Fruit fly (Drosophila melanogaster) whole organism, embryonic: ENCODE results near the gene qtc.
A peak's percentile ranks its signal among the peaks of the same experiment; 100 is the strongest.

Experiments used
- Adf1 ChIP-seq: fragments of 200-800 bp; sonication (Bioruptor generic); IDR thresholded peaks from 2 replicates; pipeline ENCODE4 v1.3.6; 2022; ENCODE audit warnings: missing biosample characterization, missing genetic modification characterization
- CG10366 ChIP-seq: fragments of 200-800 bp; sonication (Bioruptor generic); IDR thresholded peaks from 2 replicates; pipeline ENCODE4 v1.3.6; 2022; ENCODE audit warnings: missing biosample characterization, missing genetic modification characterization
- CG11696 ChIP-seq: fragments of 200-800 bp; sonication (Bioruptor generic); IDR thresholded peaks from 2 replicates; pipeline ENCODE4 v1.3.6; 2022; ENCODE audit warnings: missing biosample characterization, missing genetic modification characterization
- CG12769 ChIP-seq: fragments of 200-800 bp; sonication (Bioruptor generic); optimal IDR thresholded peaks from 2 replicates; lab custom pipeline; 2019; ENCODE audit warnings: missing biosample characterization, mild to moderate bottlenecking, missing genetic modification characterization, moderate library complexity
- CG14050 ChIP-seq: fragments of 200-800 bp; sonication (Bioruptor generic); IDR thresholded peaks from 3 replicates; pipeline ENCODE4 v1.3.6; 2022; ENCODE audit warnings: missing biosample characterization, missing genetic modification characterization
- CG1602 ChIP-seq: fragments of 200-800 bp; sonication (Bioruptor generic); optimal IDR thresholded peaks from 3 replicates; lab custom pipeline; 2016; ENCODE audit warnings: missing biosample characterization, missing genetic modification characterization
- CG17186 ChIP-seq: fragments of 200-800 bp; sonication (Bioruptor generic); optimal IDR thresholded peaks from 3 replicates; lab custom pipeline; 2017; ENCODE audit warnings: missing biosample characterization, missing genetic modification reagents, missing genetic modification characterization
- CG17568 ChIP-seq: fragments of 200-800 bp; sonication (Bioruptor generic); optimal IDR thresholded peaks from 2 replicates; lab custom pipeline; 2018; ENCODE audit warnings: missing biosample characterization, mild to moderate bottlenecking, missing genetic modification characterization, moderate library complexity
- CG17912 ChIP-seq: fragments of 200-800 bp; sonication (Bioruptor generic); optimal IDR thresholded peaks from 2 replicates; lab custom pipeline; 2018; ENCODE audit warnings: missing biosample characterization, mild to moderate bottlenecking, missing genetic modification characterization
- CG2875 ChIP-seq: fragments of 200-800 bp; sonication (Bioruptor generic); optimal IDR thresholded peaks from 2 replicates; lab custom pipeline; 2017; ENCODE audit warnings: missing biosample characterization, mild to moderate bottlenecking, missing genetic modification characterization, missing genetic modification reagents
- CG3407 ChIP-seq: fragments of 200-800 bp; sonication (Bioruptor generic); optimal IDR thresholded peaks from 2 replicates; lab custom pipeline; 2018; ENCODE audit warnings: missing biosample characterization, mild to moderate bottlenecking, missing genetic modification characterization
- CG4328 ChIP-seq: fragments of 200-800 bp; sonication (Bioruptor generic); optimal IDR thresholded peaks from 3 replicates; lab custom pipeline; 2017; ENCODE audit warnings: missing biosample characterization, missing genetic modification reagents, missing genetic modification characterization
- CG4730 ChIP-seq: fragments of 200-800 bp; sonication (Bioruptor generic); IDR thresholded peaks from 2 replicates; pipeline ENCODE4 v1.3.6; 2022; ENCODE audit warnings: missing biosample characterization, missing genetic modification characterization
- CG4820 ChIP-seq: fragments of 200-800 bp; sonication (Bioruptor generic); optimal IDR thresholded peaks from 3 replicates; lab custom pipeline; 2016; ENCODE audit warnings: missing biosample characterization, missing genetic modification characterization
- CG6175 ChIP-seq: fragments of 200-800 bp; sonication (Bioruptor generic); IDR thresholded peaks from 3 replicates; pipeline ENCODE4 v1.3.6; 2022; ENCODE audit warnings: missing biosample characterization, missing genetic modification characterization
- CG7963 ChIP-seq: fragments of 200-800 bp; sonication (Bioruptor generic); IDR thresholded peaks from 3 replicates; pipeline ENCODE4 v1.3.6; 2022; ENCODE audit warnings: missing biosample characterization, missing genetic modification characterization; ENCODE audit not compliant: partially characterized antibody
- CG9437 ChIP-seq: fragments of 200-800 bp; sonication (Bioruptor generic); optimal IDR thresholded peaks from 2 replicates; lab custom pipeline; 2018; ENCODE audit warnings: missing biosample characterization, mild to moderate bottlenecking, missing genetic modification characterization
- CoRest ChIP-seq: fragments of 200-800 bp; sonication (Bioruptor generic); optimal IDR thresholded peaks from 3 replicates; lab custom pipeline; 2018; ENCODE audit warnings: missing biosample characterization, mild to moderate bottlenecking, missing genetic modification characterization, moderate library complexity
- Dp ChIP-seq: fragments of 200-800 bp; sonication (Bioruptor generic); optimal IDR thresholded peaks from 2 replicates; lab custom pipeline; 2018; ENCODE audit warnings: missing biosample characterization, mild to moderate bottlenecking, missing genetic modification characterization, moderate library complexity
- H2.0 ChIP-seq: fragments of 200-800 bp; sonication (Bioruptor generic); IDR thresholded peaks from 2 replicates; pipeline ENCODE4 v1.3.6; 2022; ENCODE audit warnings: missing biosample characterization, missing genetic modification characterization
- HLH54F ChIP-seq: fragments of 200-800 bp; sonication (Bioruptor generic); optimal IDR thresholded peaks from 3 replicates; lab custom pipeline; 2016; ENCODE audit warnings: missing biosample characterization, missing genetic modification characterization
- MESR4 ChIP-seq: fragments of 200-800 bp; sonication (Bioruptor generic); optimal IDR thresholded peaks from 2 replicates; lab custom pipeline; 2018; ENCODE audit warnings: missing biosample characterization, mild to moderate bottlenecking, missing genetic modification characterization, moderate library complexity
- Meics ChIP-seq: fragments of 200-800 bp; sonication (Bioruptor generic); optimal IDR thresholded peaks from 2 replicates; lab custom pipeline; 2017; ENCODE audit warnings: missing biosample characterization, mild to moderate bottlenecking, missing genetic modification characterization
- Neu2 ChIP-seq: fragments of 200-800 bp; sonication (Bioruptor generic); optimal IDR thresholded peaks from 3 replicates; lab custom pipeline; 2016; ENCODE audit warnings: missing biosample characterization, missing genetic modification characterization, borderline replicate concordance
- Ravus ChIP-seq: fragments of 200-800 bp; sonication (Bioruptor generic); IDR thresholded peaks from 2 replicates; pipeline ENCODE4 v1.3.6; 2022; ENCODE audit warnings: missing biosample characterization, missing genetic modification characterization
- Rfx ChIP-seq: fragments of 200-800 bp; sonication (Bioruptor generic); IDR thresholded peaks from 2 replicates; pipeline ENCODE4 v1.3.6; 2022; ENCODE audit warnings: missing biosample characterization, missing genetic modification characterization
- Sox100B ChIP-seq: fragments of 200-800 bp; sonication (Bioruptor generic); optimal IDR thresholded peaks from 3 replicates; lab custom pipeline; 2018; ENCODE audit warnings: missing biosample characterization, mild to moderate bottlenecking, missing genetic modification characterization
- Stat92E ChIP-seq, 3 experiments: fragments of >200 bp in 2 of 3; fragments of 200-800 bp in 1 of 3; sonication (Bioruptor generic) in 1 of 3; optimal IDR thresholded peaks; 2 replicates each; lab custom pipeline; 2017 to 2019; ENCODE audit warnings: missing biosample characterization in 3 of 3, missing genetic modification characterization in 3 of 3, mild to moderate bottlenecking in 1 of 3, moderate library complexity in 1 of 3
- ato ChIP-seq: fragments of 200-800 bp; sonication (Bioruptor generic); IDR thresholded peaks from 2 replicates; pipeline ENCODE4 v1.3.6; 2022; ENCODE audit warnings: missing biosample characterization, missing genetic modification characterization; ENCODE audit not compliant: partially characterized antibody
- caup ChIP-seq: fragments of 200-800 bp; sonication (Bioruptor generic); optimal IDR thresholded peaks from 3 replicates; lab custom pipeline; 2017; ENCODE audit warnings: missing biosample characterization, mild to moderate bottlenecking, missing genetic modification characterization, moderate library complexity; ENCODE audit not compliant: severe bottlenecking
- dpn ChIP-seq, 2 experiments: fragments of 200-800 bp; sonication (Bioruptor generic); optimal IDR thresholded peaks; 3 replicates each; lab custom pipeline; 2016; ENCODE audit warnings: missing biosample characterization in 2 of 2, missing genetic modification characterization in 2 of 2
- emc ChIP-seq: fragments of 200-800 bp; sonication (Bioruptor generic); optimal IDR thresholded peaks from 2 replicates; lab custom pipeline; 2016; ENCODE audit warnings: missing biosample characterization, missing genetic modification characterization
- exex ChIP-seq: fragments of 200-800 bp; sonication (Bioruptor generic); optimal IDR thresholded peaks from 4 replicates; lab custom pipeline; 2018; ENCODE audit warnings: missing biosample characterization, mild to moderate bottlenecking, missing genetic modification characterization, moderate library complexity
- eyg ChIP-seq: fragments of 200-800 bp; sonication (Bioruptor generic); optimal IDR thresholded peaks from 3 replicates; lab custom pipeline; 2016; ENCODE audit warnings: missing biosample characterization, missing genetic modification characterization
- gsb-n ChIP-seq: fragments of 200-800 bp; sonication (Bioruptor generic); optimal IDR thresholded peaks from 3 replicates; lab custom pipeline; 2018; ENCODE audit warnings: missing biosample characterization, mild to moderate bottlenecking, missing genetic modification characterization
- inv ChIP-seq: fragments of 200-800 bp; sonication (Bioruptor generic); IDR thresholded peaks from 2 replicates; pipeline ENCODE4 v1.3.6; 2022; ENCODE audit warnings: missing biosample characterization, missing genetic modification characterization; ENCODE audit not compliant: partially characterized antibody
- maf-S ChIP-seq: fragments of 200-800 bp; sonication (Bioruptor generic); optimal IDR thresholded peaks from 2 replicates; lab custom pipeline; 2016; ENCODE audit warnings: missing biosample characterization, missing genetic modification characterization
- mam ChIP-seq: fragments of 200-800 bp; sonication (Bioruptor generic); optimal IDR thresholded peaks from 3 replicates; lab custom pipeline; 2016; ENCODE audit warnings: missing biosample characterization, missing genetic modification characterization
- nerfin-1 ChIP-seq: fragments of 200-800 bp; sonication (Bioruptor generic); optimal IDR thresholded peaks from 3 replicates; lab custom pipeline; 2019; ENCODE audit warnings: missing biosample characterization, mild to moderate bottlenecking, missing genetic modification characterization, moderate library complexity
- nom ChIP-seq: fragments of 200-800 bp; sonication (Bioruptor generic); optimal IDR thresholded peaks from 2 replicates; lab custom pipeline; 2017; ENCODE audit warnings: missing biosample characterization, missing genetic modification characterization, mild to moderate bottlenecking, moderate library complexity, missing genetic modification reagents
- pfk ChIP-seq: fragments of 200-800 bp; sonication (Bioruptor generic); optimal IDR thresholded peaks from 2 replicates; lab custom pipeline; 2018; ENCODE audit warnings: missing biosample characterization, mild to moderate bottlenecking, missing genetic modification characterization, moderate library complexity
- sisA ChIP-seq: fragments of 200-800 bp; sonication (Bioruptor generic); IDR thresholded peaks from 2 replicates; pipeline ENCODE4 v1.3.6; 2022; ENCODE audit warnings: missing biosample characterization, missing genetic modification characterization
- slp2 ChIP-seq: fragments of 200-800 bp; sonication (Bioruptor generic); optimal IDR thresholded peaks from 2 replicates; lab custom pipeline; 2016; ENCODE audit warnings: missing biosample characterization, missing genetic modification characterization
- sug ChIP-seq: fragments of 200-800 bp; optimal IDR thresholded peaks from 2 replicates; lab custom pipeline; 2019; ENCODE audit warnings: missing biosample characterization, mild to moderate bottlenecking, missing genetic modification characterization, moderate library complexity
- toy ChIP-seq: fragments of 200-800 bp; sonication (Bioruptor generic); IDR thresholded peaks from 2 replicates; pipeline ENCODE4 v1.3.6; 2022; ENCODE audit warnings: missing biosample characterization, missing genetic modification characterization
- tup ChIP-seq: fragments of 200-800 bp; sonication (Bioruptor generic); optimal IDR thresholded peaks from 2 replicates; lab custom pipeline; 2016; ENCODE audit warnings: missing biosample characterization, mild to moderate bottlenecking, missing genetic modification characterization, moderate library complexity
- tx ChIP-seq: fragments of 200-800 bp; sonication (Bioruptor generic); optimal IDR thresholded peaks from 2 replicates; lab custom pipeline; 2016; ENCODE audit warnings: missing biosample characterization, missing genetic modification characterization
- vfl ChIP-seq: fragments of 200-800 bp; sonication (Bioruptor generic); optimal IDR thresholded peaks from 2 replicates; lab custom pipeline; 2016; ENCODE audit warnings: missing biosample characterization, missing genetic modification characterization
- z ChIP-seq: fragments of 200-800 bp; sonication (Bioruptor generic); IDR thresholded peaks from 3 replicates; pipeline ENCODE4 v1.3.6; 2022; ENCODE audit warnings: missing biosample characterization, missing genetic modification characterization
- zen2 ChIP-seq: fragments of 200-800 bp; sonication (Bioruptor generic); IDR thresholded peaks from 3 replicates; pipeline ENCODE4 v1.3.6; 2022; ENCODE audit warnings: missing biosample characterization, missing genetic modification characterization; ENCODE audit not compliant: partially characterized antibody

The qtc gene

DNA sequence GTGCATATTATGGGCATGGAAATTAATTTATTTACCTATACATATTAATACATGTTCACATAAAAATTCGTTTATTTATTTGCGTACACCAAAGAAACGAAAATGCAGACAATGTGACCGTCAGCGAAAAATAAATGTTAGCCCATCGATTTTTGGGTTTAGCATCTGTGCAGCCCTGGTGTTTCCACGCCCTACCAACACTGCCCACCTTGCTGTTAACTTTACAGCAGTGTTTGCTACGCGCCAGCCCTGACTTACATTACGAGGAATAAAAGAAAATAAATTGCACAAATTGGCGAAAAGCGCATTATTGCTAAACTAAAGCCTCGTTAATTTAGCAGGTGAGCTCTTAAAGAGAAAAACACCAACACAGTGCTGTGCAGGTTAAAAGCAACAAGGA lies 17.6 kb upstream of the qtc start, which contains the start of the genes CG33995, CG44000 and CG44001 (continued):
- TF ChIP-seq Ravus (GFP tag; lab: Robert Waterston, UW) (no peak), CG10366 (GFP tag; lab: Robert Waterston, UW) (peak; percentile 32), MESR4 (peak; percentile 86), gsb-n (tag; lab: Kevin White, UChicago) (peak; percentile 16), CG6175 (no peak), caup (GFP tag; lab: Kevin White, UChicago) (peak; percentile 40), vfl (GFP tag; lab: Kevin White, UChicago) (peak; percentile 44), tup (peak; percentile 28), CG4730 (no peak), CG4328 (GFP tag; lab: Kevin White, UChicago) (peak; percentile 17), maf-S (GFP tag; lab: Kevin White, UChicago) (peak; percentile 14), pfk (GFP tag; lab: Kevin White, UChicago) (no peak), CG1602 (GFP tag; lab: Kevin White, UChicago) (peak; percentile 33), zen2 (GFP tag; lab: Robert Waterston, UW) (no peak), z (GFP tag; lab: Robert Waterston, UW) (no peak), nerfin-1 (tag; lab: Kevin White, UChicago) (no peak), Meics (GFP tag; lab: Kevin White, UChicago) (peak; percentile 45), mam (peak; percentile 51), CG17186 (GFP tag; lab: Kevin White, UChicago) (peak; percentile 67), eyg (GFP tag; lab: Kevin White, UChicago) (peak; percentile 16), CoRest (tag; lab: Kevin White, UChicago) (peak; percentile 51), Sox100B (GFP tag; lab: Kevin White, UChicago) (no peak), CG12769 (tag; lab: Kevin White, UChicago) (peak; percentile 61), exex (tag; lab: Kevin White, UChicago) (no peak), CG17568 (GFP tag; lab: Kevin White, UChicago) (no peak), Neu2 (no peak), CG17912 (no peak), inv (GFP tag; lab: Robert Waterston, UW) (no peak), nom (GFP tag; lab: Kevin White, UChicago) (peak; percentile 37), CG14050 (GFP tag; lab: Robert Waterston, UW) (no peak), dpn (GFP tag; optimal IDR thresholded peaks at IDR 0.05; lab: Kevin White, UChicago) (peak; percentile 64 to 76), ato (GFP tag; lab: Robert Waterston, UW) (no peak), HLH54F (GFP tag; lab: Kevin White, UChicago) (peak; percentile 54), sisA (GFP tag; lab: Robert Waterston, UW) (peak; percentile 22; the same call in 1 of the 2 replicates), CG7963 (GFP tag; lab: Robert Waterston, UW) (no peak), toy (GFP tag; lab: Robert Waterston, UW) (no peak), CG11696 (GFP tag; lab: Robert Waterston, UW) (no peak), CG4820 (GFP tag; lab: Kevin White, UChicago) (peak; percentile 16), slp2 (GFP tag; lab: Kevin White, UChicago) (peak; percentile 26), Stat92E (GFP tag; optimal IDR thresholded peaks at IDR 0.05; lab: Kevin White, UChicago) (peak in 1 of 3 experiments; percentile 60), Dp (peak; percentile 71), CG9437 (GFP tag; lab: Kevin White, UChicago) (peak; percentile 24), tx (peak; percentile 33), CG3407 (no peak), Adf1 (GFP tag; lab: Robert Waterston, UW) (no peak), emc (GFP tag; lab: Kevin White, UChicago) (peak; percentile 4), Rfx (GFP tag; lab: Robert Waterston, UW) (peak; percentile 72), CG2875 (GFP tag; lab: Kevin White, UChicago) (no peak), sug (peak; percentile 33), H2.0 (peak; percentile 50)
